Worm (Caenorhabditis elegans) whole organism, L4/young adult: ENCODE measurements around the gene F53F1.4.

Experiments
- W03F9.2 ChIP-seq: fragments of 150-350 bp; optimal IDR thresholded peaks from 2 replicates; lab custom pipeline; 2014; ENCODE audit warnings: missing biosample characterization, missing genetic modification characterization
- dao-5 ChIP-seq: sonication (generic microtip); optimal IDR thresholded peaks from 2 replicates; lab custom pipeline; 2016; ENCODE audit warnings: missing genotype, missing genetic modification characterization, moderate library complexity, missing compliant biosample characterization
- him-1 ChIP-seq: sonication (generic microtip); optimal IDR thresholded peaks from 2 replicates; lab custom pipeline; 2016; ENCODE audit warnings: missing genotype, missing genetic modification reagents, missing genetic modification characterization, missing compliant biosample characterization

DNA sequence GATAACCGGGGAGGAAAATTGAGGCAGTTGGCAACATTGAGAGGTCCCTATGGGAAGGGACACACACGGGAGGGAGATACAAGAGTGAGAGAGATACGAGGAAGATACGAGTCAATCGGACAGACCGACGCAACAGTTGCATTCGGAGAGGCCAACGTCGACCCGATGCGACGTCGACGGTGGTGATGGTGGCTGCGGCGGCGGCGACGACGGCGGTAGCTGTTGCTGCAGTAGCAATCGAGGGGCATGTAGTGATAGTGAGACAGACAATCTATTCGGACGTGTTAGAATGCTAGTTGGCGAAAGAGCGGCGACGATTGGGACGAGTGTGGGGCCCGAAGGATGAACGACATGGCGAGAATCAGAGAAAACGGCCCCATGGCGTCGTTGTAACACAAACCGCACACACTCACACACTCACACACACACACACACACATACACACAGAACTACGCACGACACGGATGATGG is 17.5 kb upstream of the F53F1.4 start:
- TF ChIP-seq him-1 (tag; lab: Kevin White, UChicago) (no peak), dao-5 (no peak), W03F9.2 (tag; lab: Kevin White, UChicago) (no peak)
